Fruit fly (Drosophila melanogaster): ENCODE results near the gene SecS.

DNA sequence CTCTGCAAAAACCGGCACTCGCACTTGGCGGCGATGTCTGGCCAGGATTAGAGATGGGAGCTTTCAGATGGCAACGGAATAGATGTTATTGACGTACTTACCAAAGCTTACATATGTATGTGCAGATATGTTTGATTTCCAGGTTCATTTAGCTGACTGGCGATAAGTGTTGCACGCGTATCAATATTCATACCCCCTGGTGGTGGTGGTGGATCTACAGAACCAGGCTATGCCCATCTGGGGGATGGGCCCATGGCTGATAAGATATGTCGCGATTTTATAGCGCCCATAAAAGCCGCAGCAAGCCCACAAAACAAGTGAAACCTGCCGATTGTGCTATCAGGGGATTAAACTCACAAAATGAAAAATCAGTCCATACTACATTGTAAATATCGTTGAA lies 29.5 kb upstream of the SecS start:
- TF ChIP-seq CG7101 (tag; optimal IDR thresholded peaks at IDR 0.05) (no peak), CG11617 (GFP tag; optimal IDR thresholded peaks at IDR 0.05) (no peak), cic (GFP tag; optimal IDR thresholded peaks at IDR 0.05) (peak; percentile 45), cnc (optimal IDR thresholded peaks at IDR 0.05) (no peak)
